Worm (Caenorhabditis elegans) whole organism, L2 larva: ENCODE data around the gene srg-45.

Experiments
- F13H6.1 ChIP-seq: sonication (generic microtip); optimal IDR thresholded peaks from 2 replicates; lab custom pipeline; 2016; ENCODE audit warnings: missing genetic modification characterization, missing compliant biosample characterization
- R02D3.7 ChIP-seq: fragments of 150-350 bp; optimal IDR thresholded peaks from 2 replicates; lab custom pipeline; 2014; ENCODE audit warnings: missing biosample characterization, missing genetic modification characterization
- ZK546.5 ChIP-seq: sonication (generic microtip); optimal IDR thresholded peaks from 2 replicates; lab custom pipeline; 2017; ENCODE audit warnings: missing biosample characterization, missing genetic modification characterization
- alr-1 ChIP-seq: fragments of 150-350 bp; optimal IDR thresholded peaks from 2 replicates; lab custom pipeline; 2014; ENCODE audit warnings: missing biosample characterization, missing genetic modification characterization
- mdl-1 ChIP-seq, 2 experiments: fragments of 150-350 bp in 1 of 2; sonication (generic microtip) in 1 of 2; optimal IDR thresholded peaks; 2 replicates each; lab custom pipeline; 2017; ENCODE audit warnings: missing biosample characterization in 2 of 2, missing genetic modification characterization in 2 of 2
- nhr-10 ChIP-seq: sonication (generic microtip); optimal IDR thresholded peaks from 2 replicates; lab custom pipeline; 2017; ENCODE audit warnings: missing biosample characterization, missing genetic modification characterization
- unc-39 ChIP-seq: fragments of 150-350 bp; optimal IDR thresholded peaks from 2 replicates; lab custom pipeline; 2014; ENCODE audit warnings: missing biosample characterization, missing genetic modification characterization
- unc-55 ChIP-seq: fragments of 150-350 bp; sonication (generic microtip); optimal IDR thresholded peaks from 3 replicates; lab custom pipeline; 2014; ENCODE audit warnings: missing biosample characterization, missing genetic modification reagents, missing genetic modification characterization

ce11 chrV:12310256-12310655 lies 3.0 kb downstream of the srg-45 start, which contains the start of gene hpo-30:
- no peak for TF ChIP-seq mdl-1 (tag; optimal IDR thresholded peaks at IDR 0.05; lab: Kevin White, UChicago)
- no peak for TF ChIP-seq alr-1 (tag; lab: Kevin White, UChicago)
- no peak for TF ChIP-seq ZK546.5 (tag; lab: Kevin White, UChicago)
- TF ChIP-seq R02D3.7 (tag; lab: Kevin White, UChicago): no peak
- no peak for TF ChIP-seq F13H6.1
- no peak for TF ChIP-seq unc-39 (tag; lab: Kevin White, UChicago)
- no peak for TF ChIP-seq unc-55
- no peak for TF ChIP-seq nhr-10 (tag; lab: Kevin White, UChicago)
